ENCODE assay signal across 5 worm cellular contexts in the genomic region with DNA sequence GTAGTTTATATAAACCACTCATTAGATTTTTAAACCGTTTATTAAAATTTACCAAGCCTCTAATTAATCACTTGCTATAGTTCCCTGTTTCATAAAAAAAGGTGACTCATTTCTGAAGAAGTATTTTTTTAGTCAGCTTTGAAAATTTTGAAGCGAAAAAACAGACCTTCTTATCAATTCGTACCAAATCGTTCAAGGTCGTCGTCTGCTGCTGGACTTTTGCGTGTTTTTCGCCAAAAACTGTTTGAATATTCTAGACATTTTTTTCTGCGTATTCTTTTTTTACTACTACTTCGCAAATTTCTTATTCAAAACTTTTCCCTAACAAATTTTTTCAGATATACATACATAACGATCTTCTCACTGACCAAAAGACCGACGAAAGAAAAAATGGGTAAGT.
TF ChIP-seq lines count a peak whose summit lies in the region.

A gene (plus strand): TSS at position 339 of the 400 bp plus-strand sequence.

TF ChIP-seq in whole organism, L1 larva, 84 proteins besides CTCF, POLR2A, EP300 and RAD21:
- TF ChIP-seq lin-39 (tag; optimal IDR thresholded peaks at IDR 0.05; lab: Kevin White, UChicago) (no peak), pqm-1 (tag; optimal IDR thresholded peaks at IDR 0.05; lab: Kevin White, UChicago) (no peak), snpc-4 (tag; optimal IDR thresholded peaks at IDR 0.05; lab: Kevin White, UChicago) (no peak), nhr-47 (tag; optimal IDR thresholded peaks at IDR 0.05; lab: Kevin White, UChicago) (no peak), ama-1 (optimal IDR thresholded peaks at IDR 0.05; lab: Kevin White, UChicago) (peak; percentile 35), skn-1 (tag; optimal IDR thresholded peaks at IDR 0.05; lab: Kevin White, UChicago) (no peak), hlh-17 (GFP tag; optimal IDR thresholded peaks at IDR 0.05; lab: Kevin White, UChicago; ENCODE audit: borderline replicate concordance) (no peak), nhr-19 (GFP tag; conservative IDR thresholded peaks at IDR 0.05; lab: Robert Waterston, UW) (no peak), nhr-85 (tag; lab: Kevin White, UChicago) (peak; percentile 63), lin-13 (GFP tag; optimal IDR thresholded peaks at IDR 0.05; lab: Kevin White, UChicago) (no peak), ceh-8 (GFP tag; optimal IDR thresholded peaks at IDR 0.05; lab: Kevin White, UChicago) (no peak), lin-35 (GFP tag; optimal IDR thresholded peaks at IDR 0.05; lab: Kevin White, UChicago) (no peak)

TF ChIP-seq in whole organism, L2 larva, 48 proteins besides CTCF, POLR2A, EP300 and RAD21:
- TF ChIP-seq elt-3 (tag; optimal IDR thresholded peaks at IDR 0.05; lab: Kevin White, UChicago) = no peak
- TF ChIP-seq ama-1 (optimal IDR thresholded peaks at IDR 0.05; lab: Kevin White, UChicago) = peak; percentile 82
- no peak for TF ChIP-seq unc-62 (GFP tag; optimal IDR thresholded peaks at IDR 0.05; lab: Kevin White, UChicago)
TF ChIP-seq in whole organism, L2 larva: peak in this region for 1.

TF ChIP-seq in whole organism, L3 larva, 47 proteins besides CTCF, POLR2A, EP300 and RAD21:
- TF ChIP-seq unc-39 (tag; optimal IDR thresholded peaks at IDR 0.05; lab: Kevin White, UChicago) = no peak
- TF ChIP-seq ama-1 (optimal IDR thresholded peaks at IDR 0.05; lab: Kevin White, UChicago) = peak; percentile 94
- TF ChIP-seq jun-1 (tag; optimal IDR thresholded peaks at IDR 0.05; lab: Kevin White, UChicago) = no peak
- TF ChIP-seq ZK546.5 (tag; optimal IDR thresholded peaks at IDR 0.05; lab: Kevin White, UChicago) = no peak
- TF ChIP-seq daf-12 (tag; optimal IDR thresholded peaks at IDR 0.05; lab: Kevin White, UChicago) = no peak
- TF ChIP-seq nhr-25 (tag; optimal IDR thresholded peaks at IDR 0.05; lab: Kevin White, UChicago) = no peak
- TF ChIP-seq zag-1 (tag; optimal IDR thresholded peaks at IDR 0.05; lab: Kevin White, UChicago) = no peak
- TF ChIP-seq nhr-28 (tag; optimal IDR thresholded peaks at IDR 0.05; lab: Kevin White, UChicago) = no peak

TF ChIP-seq in whole organism, L4 larva, 104 proteins besides CTCF, POLR2A, EP300 and RAD21:
- TF ChIP-seq dmd-6 (GFP tag; IDR thresholded peaks at IDR 0.05; lab: Robert Waterston, UW) = no peak
- 0 out of 2 replicates have a peak, but pooled peaks have one; percentile 17 for TF ChIP-seq ZK337.2 (GFP tag; IDR thresholded peaks at IDR 0.05; lab: Robert Waterston, UW)
- peak; percentile 92 for TF ChIP-seq ama-1 (optimal IDR thresholded peaks at IDR 0.05; lab: Kevin White, UChicago)
- peak; percentile 69 for TF ChIP-seq aha-1 (tag; lab: Kevin White, UChicago)
- no peak for TF ChIP-seq zfp-3 (GFP tag; conservative IDR thresholded peaks at IDR 0.05; lab: Robert Waterston, UW)

TF ChIP-seq in whole organism, young adult, 124 proteins besides CTCF, POLR2A, EP300 and RAD21:
- TF ChIP-seq unc-130 (GFP tag; optimal IDR thresholded peaks at IDR 0.05; lab: Kevin White, UChicago) = no peak
- TF ChIP-seq F23B12.7 (tag; optimal IDR thresholded peaks at IDR 0.05; lab: Kevin White, UChicago; ENCODE audit: insufficient read depth) = no peak
- no peak for TF ChIP-seq chd-7 (tag; optimal IDR thresholded peaks at IDR 0.05; lab: Kevin White, UChicago)
- peak; percentile 75 for TF ChIP-seq ama-1 (optimal IDR thresholded peaks at IDR 0.05; lab: Kevin White, UChicago)
- TF ChIP-seq ama-1 (GFP tag; optimal IDR thresholded peaks at IDR 0.05; lab: Kevin White, UChicago) = no peak
- TF ChIP-seq ztf-22 (GFP tag; optimal IDR thresholded peaks at IDR 0.05; lab: Kevin White, UChicago) = no peak
TF ChIP-seq in whole organism, young adult: peak in this region for 1.
